Fruit fly (Drosophila melanogaster) whole organism, embryonic: ENCODE results near the gene CG7518.

Experiments
- CG10462 ChIP-seq: fragments of 200-800 bp; sonication (Bioruptor generic); optimal IDR thresholded peaks from 2 replicates; lab custom pipeline; 2016; ENCODE audit warnings: missing biosample characterization, missing genetic modification characterization
- CG9727 ChIP-seq: fragments of 200-800 bp; sonication (Bioruptor generic); optimal IDR thresholded peaks from 3 replicates; lab custom pipeline; 2017; ENCODE audit warnings: missing biosample characterization, mild to moderate bottlenecking, missing genetic modification characterization
- Doc3 ChIP-seq: fragments of 200-800 bp; sonication (Bioruptor generic); IDR thresholded peaks from 3 replicates; pipeline ENCODE4 v1.3.6; 2022; ENCODE audit warnings: missing biosample characterization, missing genetic modification characterization; ENCODE audit not compliant: partially characterized antibody
- H2.0 ChIP-seq: fragments of 200-800 bp; sonication (Bioruptor generic); IDR thresholded peaks from 2 replicates; pipeline ENCODE4 v1.3.6; 2022; ENCODE audit warnings: missing biosample characterization, missing genetic modification characterization
- Lpt ChIP-seq: fragments of >200 bp; optimal IDR thresholded peaks from 2 replicates; lab custom pipeline; 2018; ENCODE audit warnings: missing biosample characterization, missing genetic modification characterization
- ewg ChIP-seq: fragments of 200-800 bp; sonication (Bioruptor generic); optimal IDR thresholded peaks from 3 replicates; lab custom pipeline; 2017; ENCODE audit warnings: mild to moderate bottlenecking, missing biosample characterization, missing genetic modification reagents, missing genetic modification characterization
- klu ChIP-seq: fragments of 200-800 bp; sonication (Bioruptor generic); IDR thresholded peaks from 2 replicates; pipeline ENCODE4 v1.3.6; 2022; ENCODE audit warnings: missing biosample characterization, missing genetic modification characterization
- tin ChIP-seq: fragments of 200-800 bp; sonication (Bioruptor generic); optimal IDR thresholded peaks from 3 replicates; lab custom pipeline; 2016; ENCODE audit warnings: missing biosample characterization, missing genetic modification characterization

- no peak for TF ChIP-seq Lpt (GFP tag; lab: Kevin White, UChicago)
- no peak; the same call in 2 of the 3 replicates for TF ChIP-seq Doc3 (GFP tag; lab: Robert Waterston, UW)
- TF ChIP-seq klu, result no peak
- TF ChIP-seq H2.0 (GFP tag; lab: Robert Waterston, UW), result no peak
- no peak for TF ChIP-seq CG10462 (GFP tag; lab: Kevin White, UChicago)
- TF ChIP-seq tin (GFP tag; lab: Kevin White, UChicago), result peak; percentile 18
- TF ChIP-seq CG9727 (GFP tag; lab: Kevin White, UChicago), result peak; percentile 32
- no peak for TF ChIP-seq ewg (GFP tag; lab: Kevin White, UChicago)
These were observed at the start of gene CG7518, which contains the start of the genes CG17327 and CG44194 for dm6 chr3R:12997550-12998233.
